Fruit fly (Drosophila melanogaster): ENCODE data around the gene wrm1.

- TF ChIP-seq Hr78 (GFP tag; optimal IDR thresholded peaks at IDR 0.05) (no peak), pan (optimal IDR thresholded peaks at IDR 0.05) (no peak), CG9705 (GFP tag; optimal IDR thresholded peaks at IDR 0.05) (no peak), CrebA (GFP tag; optimal IDR thresholded peaks at IDR 0.05; ENCODE audit: borderline replicate concordance) (no peak), psq (GFP tag; optimal IDR thresholded peaks at IDR 0.05) (no peak), Dfd (GFP tag; optimal IDR thresholded peaks at IDR 0.05) (no peak)
These were observed 11.9 kb upstream of the wrm1 start, which contains the start of gene CG14834 for dm6 chr3L:7346951-7347350.

All from whole organism, wandering third instar larva.